Fruit fly (Drosophila melanogaster): ENCODE data around the gene TM9SF4.
A peak's percentile ranks its signal among the peaks of the same experiment; 100 is the strongest.

The TM9SF4 gene

dm6 chr2L:13807959-13808358, 61.2 kb downstream of the TM9SF4 start:
- peak; percentile 2 for TF ChIP-seq cwo (GFP tag; optimal IDR thresholded peaks at IDR 0.05)
- TF ChIP-seq ems (GFP tag; optimal IDR thresholded peaks at IDR 0.05): no peak
- peak; percentile 62 for TF ChIP-seq sens (GFP tag)

- peak; percentile 46 for TF ChIP-seq MESR4 (GFP tag; optimal IDR thresholded peaks at IDR 0.05)
- TF ChIP-seq Lim3 (GFP tag; IDR thresholded peaks at IDR 0.05): no peak
- TF ChIP-seq CG8089 (GFP tag; optimal IDR thresholded peaks at IDR 0.05): no peak
- TF ChIP-seq Bgb (GFP tag; IDR thresholded peaks at IDR 0.05; ENCODE audit: partially characterized antibody): peak; percentile 58
- TF ChIP-seq ara (GFP tag; IDR thresholded peaks at IDR 0.05): no peak
- TF ChIP-seq hth (optimal IDR thresholded peaks at IDR 0.05): no peak
- peak; percentile 21 for TF ChIP-seq Fer1 (GFP tag; optimal IDR thresholded peaks at IDR 0.05)
- TF ChIP-seq zen2 (GFP tag; IDR thresholded peaks at IDR 0.05; ENCODE audit: partially characterized antibody): peak; percentile 42; the same call in 1 of the 3 replicates
- TF ChIP-seq Hey (tag; optimal IDR thresholded peaks at IDR 0.05): no peak
- no peak for TF ChIP-seq mld (GFP tag; IDR thresholded peaks at IDR 0.05; ENCODE audit: partially characterized antibody)
- TF ChIP-seq ato (GFP tag; IDR thresholded peaks at IDR 0.05; ENCODE audit: partially characterized antibody): peak; percentile 61; the same call in 1 of the 2 replicates
- TF ChIP-seq disco-r (GFP tag; optimal IDR thresholded peaks at IDR 0.05): no peak
- TF ChIP-seq inv (GFP tag; IDR thresholded peaks at IDR 0.05; ENCODE audit: partially characterized antibody): peak; percentile 12; the same call in 1 of the 2 replicates
- TF ChIP-seq Dek (tag; optimal IDR thresholded peaks at IDR 0.05): no peak
- no peak for TF ChIP-seq D (optimal IDR thresholded peaks at IDR 0.05)
- TF ChIP-seq D (GFP tag; optimal IDR thresholded peaks at IDR 0.05): no peak
- no peak for TF ChIP-seq CG2889 (GFP tag; IDR thresholded peaks at IDR 0.05)
- TF ChIP-seq CG16813 (GFP tag; IDR thresholded peaks at IDR 0.05; ENCODE audit: partially characterized antibody): peak; percentile 54; the same call in 2 of the 3 replicates
- no peak for TF ChIP-seq CG9437 (GFP tag; optimal IDR thresholded peaks at IDR 0.05)
- no peak for TF ChIP-seq Xrp1 (GFP tag; IDR thresholded peaks at IDR 0.05)
- TF ChIP-seq BEAF-32 (GFP tag; optimal IDR thresholded peaks at IDR 0.05): peak; percentile 53
- no peak for TF ChIP-seq CG17612 (GFP tag; IDR thresholded peaks at IDR 0.05)
- no peak for TF ChIP-seq CG7745 (tag; optimal IDR thresholded peaks at IDR 0.05)
- no peak for TF ChIP-seq CG15601 (tag; optimal IDR thresholded peaks at IDR 0.05)
- TF ChIP-seq CG9932 (GFP tag; IDR thresholded peaks at IDR 0.05): no peak
- TF ChIP-seq tna (GFP tag; IDR thresholded peaks at IDR 0.05; ENCODE audit: partially characterized antibody): peak; percentile 36; the same call in 1 of the 2 replicates
- TF ChIP-seq CG8944 (GFP tag; optimal IDR thresholded peaks at IDR 0.05): no peak
- TF ChIP-seq CG8765 (GFP tag; IDR thresholded peaks at IDR 0.05): no peak
- no peak for TF ChIP-seq bigmax (GFP tag; optimal IDR thresholded peaks at IDR 0.05)
- TF ChIP-seq CG3281 (GFP tag; optimal IDR thresholded peaks at IDR 0.05): no peak
- TF ChIP-seq slou (GFP tag; optimal IDR thresholded peaks at IDR 0.05): no peak
- TF ChIP-seq CG4707 (GFP tag; optimal IDR thresholded peaks at IDR 0.05): no peak
- no peak for TF ChIP-seq CG4282 (GFP tag; optimal IDR thresholded peaks at IDR 0.05)
- no peak for TF ChIP-seq tap (tag; optimal IDR thresholded peaks at IDR 0.05)
- no peak for TF ChIP-seq CG9817 (tag; optimal IDR thresholded peaks at IDR 0.05)
- TF ChIP-seq Mes4 (GFP tag; optimal IDR thresholded peaks at IDR 0.05): no peak
- no peak for TF ChIP-seq CG4854 (GFP tag; optimal IDR thresholded peaks at IDR 0.05)
- TF ChIP-seq Dp (GFP tag; optimal IDR thresholded peaks at IDR 0.05): peak; percentile 32
- TF ChIP-seq HmgZ (tag; optimal IDR thresholded peaks at IDR 0.05): no peak
- peak; percentile 87 for TF ChIP-seq stwl (tag; optimal IDR thresholded peaks at IDR 0.05)
- TF ChIP-seq B-H2 (GFP tag; optimal IDR thresholded peaks at IDR 0.05): no peak
- no peak for TF ChIP-seq pita (GFP tag; optimal IDR thresholded peaks at IDR 0.05)
- TF ChIP-seq Atf3 (GFP tag; optimal IDR thresholded peaks at IDR 0.05): no peak
- TF ChIP-seq CG7839 (tag; optimal IDR thresholded peaks at IDR 0.05): no peak
- TF ChIP-seq tio (GFP tag; optimal IDR thresholded peaks at IDR 0.05): no peak
- TF ChIP-seq YL-1 (GFP tag; optimal IDR thresholded peaks at IDR 0.05): peak; percentile 55
Observed at dm6 chr2L:13811323-13811722, 64.6 kb downstream of the TM9SF4 start, which contains the start of the genes Adat1 and CG16865. Gene Adat1 (minus strand): TSS chr2L:13811474. Gene CG16865 (plus strand): TSS chr2L:13811522.
